Worm (Caenorhabditis elegans): Measurements from ENCODE around the gene ceh-7.

Gene ceh-7

DNA sequence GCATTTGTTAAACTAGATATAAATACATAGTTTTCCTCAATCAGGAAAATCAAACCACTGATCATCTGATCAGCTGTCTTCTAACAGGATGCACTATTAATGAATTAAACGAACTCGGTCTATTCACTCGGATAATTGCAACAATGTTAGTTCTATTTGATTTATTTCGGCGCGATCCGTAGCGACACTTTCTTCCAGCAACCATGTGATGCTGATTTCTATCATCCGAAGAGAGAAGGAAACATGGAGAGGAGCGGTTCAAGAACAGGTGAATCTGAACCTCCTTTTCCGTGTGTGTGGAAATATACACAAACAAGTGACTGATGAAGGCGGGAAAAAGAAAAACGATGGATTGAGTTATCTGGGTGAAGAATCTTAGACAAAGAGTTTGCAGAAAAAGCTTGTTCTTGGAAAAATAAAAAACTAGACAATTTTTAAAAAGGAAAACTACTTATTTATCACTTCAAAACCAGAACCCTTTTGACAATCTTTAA, 28.2 kb upstream of the ceh-7 start:
- TF ChIP-seq snpc-4 (tag; optimal IDR thresholded peaks at IDR 0.05): no peak
- TF ChIP-seq pha-4 (tag; optimal IDR thresholded peaks at IDR 0.05): no peak
- TF ChIP-seq ceh-28 (tag; optimal IDR thresholded peaks at IDR 0.05): no peak
- TF ChIP-seq daf-12 (tag; optimal IDR thresholded peaks at IDR 0.05): no peak
- TF ChIP-seq fkh-2 (tag; optimal IDR thresholded peaks at IDR 0.05): no peak
- no peak for TF ChIP-seq nhr-237 (tag; optimal IDR thresholded peaks at IDR 0.05)
- no peak for TF ChIP-seq nhr-11 (tag; optimal IDR thresholded peaks at IDR 0.05)
- peak; percentile 37 for TF ChIP-seq elt-1 (tag; optimal IDR thresholded peaks at IDR 0.05)
- TF ChIP-seq nhr-43 (tag; optimal IDR thresholded peaks at IDR 0.05; ENCODE audit: poor library complexity, severe bottlenecking): peak; percentile 53
- no peak for TF ChIP-seq mml-1 (tag; optimal IDR thresholded peaks at IDR 0.05)
- TF ChIP-seq elt-3 (tag; optimal IDR thresholded peaks at IDR 0.05): no peak
- no peak for TF ChIP-seq nhr-25 (tag; optimal IDR thresholded peaks at IDR 0.05)
- TF ChIP-seq ZK546.5 (tag; optimal IDR thresholded peaks at IDR 0.05): no peak
- TF ChIP-seq mdl-1 (tag; optimal IDR thresholded peaks at IDR 0.05): no peak
- TF ChIP-seq sea-2 (GFP tag; optimal IDR thresholded peaks at IDR 0.05): no peak
- no peak for TF ChIP-seq egl-27 (tag; optimal IDR thresholded peaks at IDR 0.05)

DNA sequence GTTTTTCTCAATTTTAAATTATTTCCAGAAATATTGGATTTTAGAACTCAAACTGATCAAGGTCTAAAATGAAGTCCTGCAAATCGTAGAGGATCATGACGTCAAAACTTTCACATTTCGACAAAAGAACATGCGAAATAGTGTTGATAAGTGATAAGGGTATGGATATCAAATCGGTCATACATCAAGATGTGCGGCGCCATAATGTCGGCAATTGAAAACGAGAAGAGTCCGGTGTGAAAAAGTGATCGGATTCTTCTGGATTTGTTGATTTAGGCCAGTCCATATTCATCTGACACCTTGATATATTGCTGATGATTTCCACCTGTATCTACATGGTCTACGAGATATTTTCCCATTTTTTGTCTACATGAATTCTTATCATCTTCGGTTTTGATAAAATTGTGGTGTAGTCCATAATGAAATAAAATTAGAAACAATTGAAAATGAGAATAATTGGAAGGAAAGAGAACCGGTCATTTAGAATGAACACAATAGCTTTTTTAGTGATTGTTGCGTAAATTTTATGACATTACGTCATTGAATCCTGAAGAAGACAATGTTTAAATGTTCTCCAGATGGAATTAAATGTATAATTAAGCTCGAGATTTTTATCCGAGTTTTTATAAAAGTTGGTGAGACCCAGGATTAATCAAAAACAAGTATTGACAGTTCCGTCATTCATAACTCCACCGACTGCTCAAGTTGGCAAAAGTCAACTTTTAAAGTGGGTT, 27.5 kb upstream of the ceh-7 start:
- peak; percentile 62 for TF ChIP-seq nhr-43 (tag; optimal IDR thresholded peaks at IDR 0.05; ENCODE audit: poor library complexity, severe bottlenecking)
- TF ChIP-seq nhr-23 (tag; optimal IDR thresholded peaks at IDR 0.05): peak; percentile 37
- no peak for TF ChIP-seq fos-1 (tag; optimal IDR thresholded peaks at IDR 0.05)
- TF ChIP-seq egl-27 (tag; optimal IDR thresholded peaks at IDR 0.05): no peak

DNA sequence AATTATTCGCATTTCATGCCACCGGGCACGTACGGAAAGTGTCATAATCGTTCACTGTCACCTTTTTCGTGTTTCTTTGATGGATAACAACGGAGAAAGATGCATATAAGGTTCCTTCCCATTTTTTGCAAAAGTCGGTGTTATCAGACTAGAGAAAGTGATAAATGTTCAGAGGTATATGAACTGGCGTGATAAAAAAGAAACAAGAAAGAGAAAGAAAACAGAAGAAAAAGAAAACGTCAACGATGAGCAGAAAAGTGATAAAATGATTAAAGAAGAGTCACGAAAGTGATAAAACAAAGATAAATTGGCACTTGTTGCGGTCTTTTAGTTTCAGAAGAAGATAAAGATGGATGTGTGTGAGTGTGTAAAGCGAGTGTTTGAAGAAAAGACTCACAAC, 26.7 kb upstream of the ceh-7 start:
- TF ChIP-seq lin-39 (tag; optimal IDR thresholded peaks at IDR 0.05): no peak
- peak in 1 of 3 experiments; percentile 75 for TF ChIP-seq elt-3 (tag; optimal IDR thresholded peaks at IDR 0.05)
- TF ChIP-seq lin-15B (tag; optimal IDR thresholded peaks at IDR 0.05): no peak
- no peak for TF ChIP-seq nhr-76 (tag; optimal IDR thresholded peaks at IDR 0.05)
- TF ChIP-seq nhr-25 (tag; optimal IDR thresholded peaks at IDR 0.05): peak; percentile 5
- TF ChIP-seq nhr-12 (tag; optimal IDR thresholded peaks at IDR 0.05): no peak
- TF ChIP-seq elt-2 (tag; optimal IDR thresholded peaks at IDR 0.05): no peak
- no peak for TF ChIP-seq fkh-2 (tag; optimal IDR thresholded peaks at IDR 0.05)
- no peak for TF ChIP-seq ceh-28 (tag; optimal IDR thresholded peaks at IDR 0.05)
- no peak for TF ChIP-seq aly-2 (tag; optimal IDR thresholded peaks at IDR 0.05)
- TF ChIP-seq nhr-43 (tag; optimal IDR thresholded peaks at IDR 0.05; ENCODE audit: poor library complexity, severe bottlenecking): no peak
- no peak for TF ChIP-seq R02D3.7 (tag; optimal IDR thresholded peaks at IDR 0.05)
- no peak for TF ChIP-seq sea-2 (GFP tag; optimal IDR thresholded peaks at IDR 0.05)
- TF ChIP-seq nhr-237 (tag; optimal IDR thresholded peaks at IDR 0.05): no peak
- TF ChIP-seq skn-1 (tag; optimal IDR thresholded peaks at IDR 0.05): no peak
- no peak for TF ChIP-seq ztf-4 (tag; optimal IDR thresholded peaks at IDR 0.05)
- no peak for TF ChIP-seq nhr-28 (tag; optimal IDR thresholded peaks at IDR 0.05)
- no peak for TF ChIP-seq egl-27 (tag; optimal IDR thresholded peaks at IDR 0.05)
- TF ChIP-seq egl-5 (tag; optimal IDR thresholded peaks at IDR 0.05): peak; percentile 6
- no peak for TF ChIP-seq snpc-4 (tag; optimal IDR thresholded peaks at IDR 0.05)
- no peak for TF ChIP-seq hmg-11 (tag; optimal IDR thresholded peaks at IDR 0.05)

DNA sequence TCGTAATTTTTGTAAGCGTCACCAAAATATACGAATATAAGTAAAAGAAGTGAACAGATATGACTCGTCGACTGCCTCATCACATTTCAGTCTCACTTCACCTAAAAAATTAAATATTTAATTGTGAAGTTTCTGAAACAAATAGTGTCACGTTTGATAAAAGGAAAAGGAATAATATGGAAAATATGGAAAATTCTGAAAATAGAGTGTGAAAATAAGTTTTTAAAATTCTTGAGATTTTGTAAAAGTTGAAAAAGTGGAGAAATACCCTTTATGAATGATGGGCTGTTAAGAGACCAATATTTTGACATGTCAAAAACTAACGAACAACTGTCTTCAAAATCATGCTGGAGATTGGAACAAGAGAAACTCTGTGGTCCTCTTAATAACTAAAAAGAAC, 23.1 kb upstream of the ceh-7 start, which contains the start of gene T01B7.9:
Gene T01B7.9 (minus strand): TSS at position 101 of the 400 bp plus-strand sequence.
- TF ChIP-seq ceh-82 (tag; optimal IDR thresholded peaks at IDR 0.05) (no peak), ztf-4 (tag; optimal IDR thresholded peaks at IDR 0.05) (no peak), nhr-11 (tag; optimal IDR thresholded peaks at IDR 0.05) (no peak), lin-15B (tag; optimal IDR thresholded peaks at IDR 0.05) (no peak), egl-5 (tag; optimal IDR thresholded peaks at IDR 0.05) (no peak), jun-1 (tag; optimal IDR thresholded peaks at IDR 0.05) (no peak), zag-1 (tag; optimal IDR thresholded peaks at IDR 0.05) (no peak), elt-3 (tag; optimal IDR thresholded peaks at IDR 0.05) (no peak), unc-39 (tag; optimal IDR thresholded peaks at IDR 0.05) (no peak), nhr-77 (tag; optimal IDR thresholded peaks at IDR 0.05) (no peak), tbx-2 (tag; optimal IDR thresholded peaks at IDR 0.05) (no peak)

Data from whole organism, L3 larva.